Fruit fly (Drosophila melanogaster) whole organism, embryonic: ENCODE results near the gene CG10343.
A peak's percentile ranks its signal among the peaks of the same experiment; 100 is the strongest.

Experiments
- B-H2 ChIP-seq: fragments of 200-800 bp; sonication (Bioruptor generic); optimal IDR thresholded peaks from 2 replicates; lab custom pipeline; 2018; ENCODE audit warnings: missing biosample characterization, mild to moderate bottlenecking, missing genetic modification characterization
- CG11398 ChIP-seq: fragments of 200-800 bp; sonication (Bioruptor generic); optimal IDR thresholded peaks from 2 replicates; lab custom pipeline; 2016; ENCODE audit warnings: missing biosample characterization, missing genetic modification characterization
- CG11456 ChIP-seq: fragments of 200-800 bp; sonication (Bioruptor generic); IDR thresholded peaks from 3 replicates; pipeline ENCODE4 v1.3.6; 2022; ENCODE audit warnings: missing biosample characterization, missing genetic modification characterization
- CG12071 ChIP-seq: fragments of 200-800 bp; sonication (Bioruptor generic); optimal IDR thresholded peaks from 3 replicates; lab custom pipeline; 2018; ENCODE audit warnings: missing biosample characterization, mild to moderate bottlenecking, missing genetic modification characterization
- CG12744 ChIP-seq: fragments of 200-800 bp; sonication (Bioruptor generic); optimal IDR thresholded peaks from 2 replicates; lab custom pipeline; 2016; ENCODE audit warnings: missing biosample characterization, missing genetic modification characterization
- CG13624 ChIP-seq: fragments of 200-800 bp; sonication (Bioruptor generic); optimal IDR thresholded peaks from 2 replicates; lab custom pipeline; 2016; ENCODE audit warnings: missing biosample characterization, missing genetic modification characterization
- CG14860 ChIP-seq: fragments of 200-800 bp; sonication (Bioruptor generic); IDR thresholded peaks from 3 replicates; pipeline ENCODE4 v1.3.6; 2022; ENCODE audit warnings: missing biosample characterization, missing genetic modification characterization; ENCODE audit not compliant: partially characterized antibody
- CG16813 ChIP-seq: fragments of 200-800 bp; sonication (Bioruptor generic); IDR thresholded peaks from 3 replicates; pipeline ENCODE4 v1.3.6; 2022; ENCODE audit warnings: missing biosample characterization, missing genetic modification characterization; ENCODE audit not compliant: partially characterized antibody
- CG17359 ChIP-seq: fragments of 200-800 bp; sonication (Bioruptor generic); optimal IDR thresholded peaks from 3 replicates; lab custom pipeline; 2018; ENCODE audit warnings: missing biosample characterization, mild to moderate bottlenecking, missing genetic modification characterization, moderate library complexity
- CG1792 ChIP-seq: fragments of 200-800 bp; sonication (Bioruptor generic); optimal IDR thresholded peaks from 2 replicates; lab custom pipeline; 2016; ENCODE audit warnings: missing biosample characterization, missing genetic modification characterization
- CG2199 ChIP-seq: fragments of 200-800 bp; sonication (Bioruptor generic); IDR thresholded peaks from 3 replicates; pipeline ENCODE4 v1.3.6; 2022; ENCODE audit warnings: missing biosample characterization, missing genetic modification characterization
- CG2712 ChIP-seq: fragments of 200-800 bp; optimal IDR thresholded peaks from 3 replicates; lab custom pipeline; 2019; ENCODE audit warnings: missing biosample characterization, mild to moderate bottlenecking, missing genetic modification characterization, moderate library complexity
- CG30020 ChIP-seq: fragments of 200-800 bp; optimal IDR thresholded peaks from 2 replicates; lab custom pipeline; 2019; ENCODE audit warnings: missing biosample characterization, mild to moderate bottlenecking, missing genetic modification characterization, moderate library complexity
- CG30403 ChIP-seq: fragments of 200-800 bp; sonication (Bioruptor generic); optimal IDR thresholded peaks from 3 replicates; lab custom pipeline; 2016; ENCODE audit warnings: missing biosample characterization, missing genetic modification characterization
- CG32532 ChIP-seq: fragments of 200-800 bp; sonication (Bioruptor generic); IDR thresholded peaks from 2 replicates; pipeline ENCODE4 v1.3.6; 2022; ENCODE audit warnings: missing biosample characterization, missing genetic modification characterization
- CG6813 ChIP-seq: fragments of 200-800 bp; sonication (Bioruptor generic); optimal IDR thresholded peaks from 2 replicates; lab custom pipeline; 2017; ENCODE audit warnings: missing biosample characterization, missing genetic modification characterization, mild to moderate bottlenecking, moderate library complexity, missing genetic modification reagents
- CG8388 ChIP-seq: fragments of 200-800 bp; sonication (Bioruptor generic); optimal IDR thresholded peaks from 2 replicates; lab custom pipeline; 2019; ENCODE audit warnings: missing biosample characterization, mild to moderate bottlenecking, missing genetic modification characterization, moderate library complexity
- CG8765 ChIP-seq: fragments of 200-800 bp; sonication (Bioruptor generic); IDR thresholded peaks from 2 replicates; pipeline ENCODE4 v1.3.6; 2022; ENCODE audit warnings: missing biosample characterization, missing genetic modification characterization
- CkIIα-i1 ChIP-seq: fragments of 200-800 bp; sonication (Bioruptor generic); IDR thresholded peaks from 2 replicates; pipeline ENCODE4 v1.3.6; 2022; ENCODE audit warnings: missing biosample characterization, missing genetic modification characterization
- Drgx ChIP-seq: fragments of 200-800 bp; sonication (Bioruptor generic); IDR thresholded peaks from 2 replicates; pipeline ENCODE4 v1.3.6; 2022; ENCODE audit warnings: missing biosample characterization, missing genetic modification characterization
- E2f2 ChIP-seq: fragments of 200-800 bp; sonication (Bioruptor generic); IDR thresholded peaks from 2 replicates; pipeline ENCODE4 v1.3.6; 2022; ENCODE audit warnings: missing biosample characterization, missing genetic modification characterization
- Elba2 ChIP-seq: fragments of 200-800 bp; sonication (Bioruptor generic); optimal IDR thresholded peaks from 3 replicates; lab custom pipeline; 2016; ENCODE audit warnings: missing biosample characterization, missing genetic modification characterization
- Hmr ChIP-seq: fragments of 200-800 bp; sonication (Bioruptor generic); optimal IDR thresholded peaks from 3 replicates; lab custom pipeline; 2017; ENCODE audit warnings: mild to moderate bottlenecking, missing biosample characterization, missing genetic modification reagents, missing genetic modification characterization
- Kr ChIP-seq: fragments of 200-800 bp; sonication (Bioruptor generic); optimal IDR thresholded peaks from 2 replicates; lab custom pipeline; 2017; ENCODE audit warnings: missing biosample characterization, mild to moderate bottlenecking, missing genetic modification characterization
- Lhr ChIP-seq: fragments of 200-800 bp; sonication (Bioruptor generic); optimal IDR thresholded peaks from 3 replicates; lab custom pipeline; 2017; ENCODE audit warnings: mild to moderate bottlenecking, missing biosample characterization, missing genetic modification reagents, missing genetic modification characterization
- NC2α ChIP-seq: fragments of 200-800 bp; sonication (Bioruptor generic); optimal IDR thresholded peaks from 2 replicates; lab custom pipeline; 2016; ENCODE audit warnings: missing biosample characterization, missing genetic modification characterization
- Nf-YC ChIP-seq: fragments of 200-800 bp; optimal IDR thresholded peaks from 3 replicates; lab custom pipeline; 2019; ENCODE audit warnings: missing biosample characterization, mild to moderate bottlenecking, missing genetic modification characterization, moderate library complexity
- PHDP ChIP-seq: fragments of 200-800 bp; sonication (Bioruptor generic); optimal IDR thresholded peaks from 3 replicates; lab custom pipeline; 2018; ENCODE audit warnings: missing biosample characterization, mild to moderate bottlenecking, missing genetic modification characterization, moderate library complexity
- Ravus ChIP-seq: fragments of 200-800 bp; sonication (Bioruptor generic); IDR thresholded peaks from 2 replicates; pipeline ENCODE4 v1.3.6; 2022; ENCODE audit warnings: missing biosample characterization, missing genetic modification characterization
- ara ChIP-seq: fragments of 200-800 bp; sonication (Bioruptor generic); IDR thresholded peaks from 2 replicates; pipeline ENCODE4 v1.3.6; 2022; ENCODE audit warnings: missing biosample characterization, missing genetic modification characterization
- chm ChIP-seq: fragments of 200-800 bp; sonication (Bioruptor generic); IDR thresholded peaks from 2 replicates; pipeline ENCODE4 v1.3.6; 2022; ENCODE audit warnings: missing biosample characterization, missing genetic modification characterization
- ci ChIP-seq: fragments of 200-800 bp; sonication (Bioruptor generic); IDR thresholded peaks from 3 replicates; pipeline ENCODE4 v1.3.6; 2022; ENCODE audit warnings: missing biosample characterization, missing genetic modification characterization
- crol ChIP-seq: fragments of 200-800 bp; sonication (Bioruptor generic); IDR thresholded peaks from 2 replicates; pipeline ENCODE4 v1.3.6; 2022; ENCODE audit warnings: missing biosample characterization, missing genetic modification characterization
- cwo ChIP-seq: fragments of 200-800 bp; sonication (Bioruptor generic); optimal IDR thresholded peaks from 3 replicates; lab custom pipeline; 2017; ENCODE audit warnings: missing biosample characterization, missing genetic modification characterization, mild to moderate bottlenecking, moderate library complexity, missing genetic modification reagents
- danr ChIP-seq: fragments of 200-800 bp; sonication (Bioruptor generic); IDR thresholded peaks from 2 replicates; pipeline ENCODE4 v1.3.6; 2022; ENCODE audit warnings: missing biosample characterization, missing genetic modification characterization
- dmrt99B ChIP-seq: fragments of 200-800 bp; sonication (Bioruptor generic); optimal IDR thresholded peaks from 2 replicates; lab custom pipeline; 2018; ENCODE audit warnings: missing biosample characterization, mild to moderate bottlenecking, missing genetic modification characterization, moderate library complexity
- fu2 ChIP-seq: fragments of 200-800 bp; sonication (Bioruptor generic); optimal IDR thresholded peaks from 2 replicates; lab custom pipeline; 2016; ENCODE audit warnings: missing biosample characterization, missing genetic modification characterization
- gfzf ChIP-seq: fragments of 200-800 bp; sonication (Bioruptor generic); optimal IDR thresholded peaks from 2 replicates; lab custom pipeline; 2016; ENCODE audit warnings: missing biosample characterization, mild to moderate bottlenecking, missing genetic modification characterization, moderate library complexity
- gsb ChIP-seq: fragments of 200-800 bp; sonication (Bioruptor generic); IDR thresholded peaks from 2 replicates; pipeline ENCODE4 v1.3.6; 2022; ENCODE audit warnings: missing biosample characterization, missing genetic modification characterization
- lab ChIP-seq: fragments of 200-800 bp; sonication (Bioruptor generic); optimal IDR thresholded peaks from 3 replicates; lab custom pipeline; 2017; ENCODE audit warnings: missing biosample characterization, missing genetic modification characterization, mild to moderate bottlenecking, moderate library complexity, missing genetic modification reagents
- lilli ChIP-seq: fragments of 200-800 bp; sonication (Bioruptor generic); optimal IDR thresholded peaks from 3 replicates; lab custom pipeline; 2016; ENCODE audit warnings: missing biosample characterization, missing genetic modification characterization
- org-1 ChIP-seq: fragments of 200-800 bp; sonication (Bioruptor generic); optimal IDR thresholded peaks from 2 replicates; lab custom pipeline; 2017; ENCODE audit warnings: missing biosample characterization, missing genetic modification characterization
- salm ChIP-seq: fragments of 200-800 bp; sonication (Bioruptor generic); optimal IDR thresholded peaks from 2 replicates; lab custom pipeline; 2018; ENCODE audit warnings: missing biosample characterization, mild to moderate bottlenecking, missing genetic modification characterization
- seq ChIP-seq: fragments of 200-800 bp; sonication (Bioruptor generic); IDR thresholded peaks from 2 replicates; pipeline ENCODE4 v1.3.6; 2022; ENCODE audit warnings: missing biosample characterization, missing genetic modification characterization
- so ChIP-seq: fragments of 200-800 bp; sonication (Bioruptor generic); IDR thresholded peaks from 3 replicates; pipeline ENCODE4 v1.3.6; 2022; ENCODE audit warnings: missing biosample characterization, missing genetic modification characterization
- tll ChIP-seq, 2 experiments: fragments of 200-800 bp in 1 of 2; fragments of >200 bp in 1 of 2; sonication (Bioruptor generic) in 1 of 2; optimal IDR thresholded peaks; 2 replicates each; lab custom pipeline; 2017 to 2019; ENCODE audit warnings: missing biosample characterization in 2 of 2, missing genetic modification characterization in 2 of 2, mild to moderate bottlenecking in 1 of 2, moderate library complexity in 1 of 2
- wdn ChIP-seq: fragments of 200-800 bp; sonication (Bioruptor generic); IDR thresholded peaks from 2 replicates; pipeline ENCODE4 v1.3.6; 2022; ENCODE audit warnings: missing biosample characterization, missing genetic modification characterization
- wor ChIP-seq: fragments of 200-800 bp; sonication (Bioruptor generic); IDR thresholded peaks from 2 replicates; pipeline ENCODE4 v1.3.6; 2022; ENCODE audit warnings: missing biosample characterization, missing genetic modification characterization

Gene CG10343

DNA sequence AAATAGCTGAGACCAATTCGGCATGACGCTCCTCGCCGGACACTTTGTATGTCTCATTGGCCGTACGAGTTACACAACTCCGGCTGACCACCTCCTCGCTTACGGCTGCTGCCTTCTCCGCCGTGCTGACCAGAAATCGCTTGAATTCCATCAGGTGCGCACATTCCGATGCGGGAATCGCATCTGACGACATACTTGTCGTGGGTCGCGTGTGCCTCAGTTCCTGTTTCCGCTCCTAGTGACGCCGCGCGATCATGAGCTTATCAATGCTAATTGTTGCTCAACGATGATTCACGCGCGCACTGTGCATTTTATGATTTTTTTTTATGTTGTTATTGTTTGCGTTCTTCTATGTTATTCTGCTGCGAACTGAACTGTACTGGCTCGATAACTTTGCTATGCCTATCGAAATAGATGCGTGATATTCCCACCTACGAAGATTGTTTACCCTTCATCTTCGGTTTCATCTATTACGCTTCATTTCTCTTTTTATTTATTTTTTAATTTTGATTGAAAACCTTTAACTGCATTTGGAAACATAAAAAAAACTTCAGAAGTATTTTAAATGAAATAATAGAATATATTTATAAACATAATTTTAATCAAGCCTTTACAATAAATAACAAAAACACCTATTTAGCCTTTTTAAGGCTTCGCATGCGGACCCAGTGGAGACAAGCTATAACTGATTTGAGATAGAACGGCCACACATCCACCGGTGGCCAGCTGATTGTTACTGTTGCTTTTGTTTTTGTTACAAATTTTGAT, at the start of gene CG10343, which contains the start of gene CG10376 (continued):
- TF ChIP-seq cwo (GFP tag; lab: Kevin White, UChicago) (peak; percentile 28), CG1792 (GFP tag; lab: Kevin White, UChicago) (peak; percentile 33), so (GFP tag; lab: Robert Waterston, UW) (peak; percentile 62; the same call in 1 of the 3 replicates), wor (GFP tag; lab: Robert Waterston, UW) (peak; percentile 83), CG11398 (GFP tag; lab: Kevin White, UChicago) (peak; percentile 11), CG12744 (GFP tag; lab: Kevin White, UChicago) (no peak), CG32532 (GFP tag; lab: Robert Waterston, UW) (peak; percentile 90), crol (GFP tag; lab: Robert Waterston, UW) (no peak), CG16813 (no peak), Elba2 (GFP tag; lab: Kevin White, UChicago) (peak; percentile 43), gfzf (GFP tag; lab: Kevin White, UChicago) (peak; percentile 40), fu2 (GFP tag; lab: Kevin White, UChicago) (peak; percentile 30), seq (peak; percentile 22; the same call in 1 of the 2 replicates), lab (peak; percentile 84), Ravus (GFP tag; lab: Robert Waterston, UW) (peak; percentile 57), CG13624 (GFP tag; lab: Kevin White, UChicago) (peak; percentile 38), PHDP (tag; lab: Kevin White, UChicago) (peak; percentile 89), Hmr (GFP tag; lab: Kevin White, UChicago) (peak; percentile 90), CG8388 (GFP tag; lab: Kevin White, UChicago) (peak; percentile 85), CG14860 (GFP tag; lab: Robert Waterston, UW) (peak; percentile 58; the same call in 2 of the 3 replicates), NC2α (GFP tag; lab: Kevin White, UChicago) (no peak), CG6813 (GFP tag; lab: Kevin White, UChicago) (peak; percentile 11), dmrt99B (tag; lab: Kevin White, UChicago) (peak; percentile 92), CG2199 (GFP tag; lab: Robert Waterston, UW) (no peak), gsb (GFP tag; lab: Robert Waterston, UW) (peak; percentile 44; the same call in 1 of the 2 replicates), salm (tag; lab: Kevin White, UChicago) (peak; percentile 70), lilli (GFP tag; lab: Kevin White, UChicago) (peak; percentile 80), Nf-YC (tag; lab: Kevin White, UChicago) (peak; percentile 89), ara (GFP tag; lab: Robert Waterston, UW) (no peak), E2f2 (GFP tag; lab: Robert Waterston, UW) (peak; percentile 45; the same call in 1 of the 2 replicates), B-H2 (GFP tag; lab: Kevin White, UChicago) (peak; percentile 86), chm (GFP tag; lab: Robert Waterston, UW) (0 out of 2 replicates have a peak, but pooled peaks have one; percentile 26), CG2712 (tag; lab: Kevin White, UChicago) (peak; percentile 95), Drgx (GFP tag; lab: Robert Waterston, UW) (peak; percentile 76; the same call in 1 of the 2 replicates), CG30403 (GFP tag; lab: Kevin White, UChicago) (peak; percentile 94), CG30020 (tag; lab: Kevin White, UChicago) (peak; percentile 98), CG8765 (GFP tag; lab: Robert Waterston, UW) (peak; percentile 85), ci (0 out of 3 replicates have a peak, but pooled peaks have one; percentile 43), CG17359 (tag; lab: Kevin White, UChicago) (peak; percentile 83), CG12071 (GFP tag; lab: Kevin White, UChicago) (no peak), wdn (GFP tag; lab: Robert Waterston, UW) (peak; percentile 76), tll (GFP tag; optimal IDR thresholded peaks at IDR 0.05; lab: Kevin White, UChicago) (peak in 1 of 2 experiments; percentile 58), Kr (GFP tag; lab: Kevin White, UChicago) (peak; percentile 15), danr (GFP tag; lab: Robert Waterston, UW) (peak; percentile 26; the same call in 1 of the 2 replicates), Lhr (peak; percentile 67), CG11456 (GFP tag; lab: Robert Waterston, UW) (peak; percentile 76; the same call in 2 of the 3 replicates), org-1 (GFP tag; lab: Kevin White, UChicago) (peak; percentile 44), CkIIα-i1 (GFP tag; lab: Robert Waterston, UW) (no peak)
